Fruit fly (Drosophila melanogaster) whole organism, wandering third instar larva: ENCODE results near the gene Cpr67Fa1.

ENCODE experiments used
- Abd-B ChIP-seq: fragments of >200 bp; optimal IDR thresholded peaks from 2 replicates; lab custom pipeline; 2017; ENCODE audit warnings: missing biosample characterization, missing genetic modification characterization
- CG32264 ChIP-seq: fragments of 200-800 bp; sonication (Bioruptor generic); optimal IDR thresholded peaks from 2 replicates; lab custom pipeline; 2016; ENCODE audit warnings: missing biosample characterization, missing genetic modification characterization
- CG9705 ChIP-seq: fragments of 200-800 bp; sonication (Bioruptor generic); optimal IDR thresholded peaks from 2 replicates; lab custom pipeline; 2018; ENCODE audit warnings: missing biosample characterization, mild to moderate bottlenecking, missing genetic modification characterization
- CrebA ChIP-seq: fragments of 200-800 bp; sonication (Bioruptor generic); optimal IDR thresholded peaks from 2 replicates; lab custom pipeline; 2016; ENCODE audit warnings: missing biosample characterization, mild to moderate bottlenecking, missing genetic modification characterization, borderline replicate concordance
- Dfd ChIP-seq: fragments of >200 bp; optimal IDR thresholded peaks from 2 replicates; lab custom pipeline; 2017; ENCODE audit warnings: missing biosample characterization, missing genetic modification characterization
- Dif ChIP-seq: fragments of 200-275, 200-300 bp; sonication (Bioruptor generic); optimal IDR thresholded peaks from 2 replicates; lab custom pipeline; 2018; ENCODE audit warnings: missing biosample characterization, missing genetic modification characterization; ENCODE audit not compliant: partially characterized antibody
- GATAd ChIP-seq: sonication (Bioruptor generic); optimal IDR thresholded peaks from 2 replicates; lab custom pipeline; 2016; ENCODE audit warnings: missing biosample characterization, missing genetic modification characterization
- HLH106 ChIP-seq: fragments of 200-800 bp; optimal IDR thresholded peaks from 3 replicates; lab custom pipeline; 2019; ENCODE audit warnings: missing biosample characterization, mild to moderate bottlenecking, missing genetic modification characterization, moderate library complexity
- Hnf4 ChIP-seq: fragments of 200-800 bp; sonication (Bioruptor generic); optimal IDR thresholded peaks from 2 replicates; lab custom pipeline; 2016; ENCODE audit warnings: missing biosample characterization, mild to moderate bottlenecking, missing genetic modification characterization
- Hr78 ChIP-seq: fragments of >200 bp; optimal IDR thresholded peaks from 2 replicates; lab custom pipeline; 2017; ENCODE audit warnings: missing biosample characterization, missing genetic modification characterization
- Hr83 ChIP-seq: fragments of 200-300 bp; sonication (Bioruptor generic); optimal IDR thresholded peaks from 2 replicates; lab custom pipeline; 2016; ENCODE audit warnings: missing biosample characterization, mild to moderate bottlenecking, missing genetic modification characterization, moderate library complexity; ENCODE audit not compliant: poor library complexity, severe bottlenecking
- Jra ChIP-seq: sonication (Bioruptor generic); optimal IDR thresholded peaks from 2 replicates; lab custom pipeline; 2016; ENCODE audit warnings: missing biosample characterization, missing genetic modification characterization
- Mio ChIP-seq: sonication (Bioruptor generic); optimal IDR thresholded peaks from 2 replicates; lab custom pipeline; 2016; ENCODE audit warnings: missing biosample characterization, missing genetic modification characterization
- Myc ChIP-seq: fragments of >200 bp; optimal IDR thresholded peaks from 2 replicates; lab custom pipeline; 2017
- N ChIP-seq: fragments of >200 bp; optimal IDR thresholded peaks from 2 replicates; lab custom pipeline; 2018; ENCODE audit warnings: missing biosample characterization, missing external identifiers, missing genetic modification characterization
- OdsH ChIP-seq: fragments of 200-800 bp; sonication (Bioruptor generic); optimal IDR thresholded peaks from 2 replicates; lab custom pipeline; 2016; ENCODE audit warnings: missing biosample characterization, mild to moderate bottlenecking, missing genetic modification characterization
- Rel ChIP-seq, 2 experiments: fragments of 200-800 bp; sonication (Bioruptor generic) in 1 of 2; optimal IDR thresholded peaks; 2 replicates in 1 of 2; 3 replicates in 1 of 2; lab custom pipeline; 2016 to 2019; ENCODE audit warnings: mild to moderate bottlenecking in 2 of 2, missing biosample characterization in 2 of 2, missing genetic modification characterization in 2 of 2, moderate library complexity in 1 of 2
- Sp1 ChIP-seq: fragments of 200-800 bp; sonication (Bioruptor generic); optimal IDR thresholded peaks from 3 replicates; lab custom pipeline; 2019; ENCODE audit warnings: missing biosample characterization, mild to moderate bottlenecking, missing genetic modification characterization, moderate library complexity
- Vsx2 ChIP-seq: fragments of 200-300, 225-300 bp; sonication (Bioruptor generic); optimal IDR thresholded peaks from 2 replicates; lab custom pipeline; 2018; ENCODE audit warnings: missing biosample characterization, missing genetic modification characterization; ENCODE audit not compliant: partially characterized antibody
- br ChIP-seq: fragments of 200-800 bp; sonication (Bioruptor generic); optimal IDR thresholded peaks from 2 replicates; lab custom pipeline; 2016; ENCODE audit warnings: missing biosample characterization, missing genetic modification characterization
- brk ChIP-seq: fragments of 200-800 bp; sonication (Bioruptor generic); optimal IDR thresholded peaks from 2 replicates; lab custom pipeline; 2016; ENCODE audit warnings: missing biosample characterization, mild to moderate bottlenecking, missing genetic modification characterization
- dl ChIP-seq, 2 experiments: fragments of 175-275, 200-275 bp in 1 of 2; fragments of 200-275 bp in 1 of 2; sonication (Bioruptor generic); optimal IDR thresholded peaks; lab custom pipeline; 2018; ENCODE audit warnings: mild to moderate bottlenecking in 2 of 2, missing biosample characterization in 2 of 2, missing genetic modification characterization in 2 of 2, moderate library complexity in 2 of 2; ENCODE audit not compliant: partially characterized antibody in 2 of 2, insufficient read depth in 1 of 2
- dmrt93B ChIP-seq: fragments of 200-800 bp; sonication (Bioruptor generic); optimal IDR thresholded peaks from 2 replicates; lab custom pipeline; 2018; ENCODE audit warnings: missing biosample characterization, mild to moderate bottlenecking, missing genetic modification characterization
- dsf ChIP-seq: sonication (Bioruptor generic); optimal IDR thresholded peaks from 2 replicates; lab custom pipeline; 2016; ENCODE audit warnings: missing biosample characterization, missing genetic modification characterization, borderline replicate concordance
- ey ChIP-seq: fragments of 200-800 bp; sonication (Bioruptor generic); optimal IDR thresholded peaks from 2 replicates; lab custom pipeline; 2016; ENCODE audit warnings: missing biosample characterization, missing genetic modification characterization
- foxo ChIP-seq, 2 experiments: fragments of 200-800 bp; sonication (Bioruptor generic); optimal IDR thresholded peaks; 2 replicates in 1 of 2; 3 replicates in 1 of 2; lab custom pipeline; 2016 to 2017; ENCODE audit warnings: missing biosample characterization in 2 of 2, missing genetic modification characterization in 2 of 2
- fru ChIP-seq: fragments of 200-800 bp; sonication (Bioruptor generic); optimal IDR thresholded peaks from 3 replicates; lab custom pipeline; 2016; ENCODE audit warnings: missing biosample characterization, mild to moderate bottlenecking, missing genetic modification characterization
- h ChIP-seq: fragments of 200-800 bp; sonication (Bioruptor generic); optimal IDR thresholded peaks from 3 replicates; lab custom pipeline; 2016; ENCODE audit warnings: missing biosample characterization, mild to moderate bottlenecking, missing genetic modification characterization
- jim ChIP-seq: fragments of 175-275, 200-325 bp; sonication (Bioruptor generic); optimal IDR thresholded peaks from 2 replicates; lab custom pipeline; 2016; ENCODE audit warnings: missing biosample characterization, mild to moderate bottlenecking, missing genetic modification characterization
- lola ChIP-seq: fragments of >200 bp; optimal IDR thresholded peaks from 2 replicates; lab custom pipeline; 2017; ENCODE audit warnings: missing biosample characterization, missing genetic modification characterization
- pan ChIP-seq: fragments of >200 bp; optimal IDR thresholded peaks from 2 replicates; lab custom pipeline; 2017
- psq ChIP-seq: fragments of 200-800 bp; sonication (Bioruptor generic); optimal IDR thresholded peaks from 3 replicates; lab custom pipeline; 2017; ENCODE audit warnings: missing biosample characterization, mild to moderate bottlenecking, missing genetic modification characterization, moderate library complexity
- rgr ChIP-seq: fragments of 200-800 bp; sonication (Bioruptor generic); optimal IDR thresholded peaks from 3 replicates; lab custom pipeline; 2016; ENCODE audit warnings: missing biosample characterization, mild to moderate bottlenecking, missing genetic modification characterization
- sage ChIP-seq: fragments of 200-800 bp; sonication (Bioruptor generic); optimal IDR thresholded peaks from 2 replicates; lab custom pipeline; 2016; ENCODE audit warnings: missing biosample characterization, mild to moderate bottlenecking, missing genetic modification characterization
- sv ChIP-seq: fragments of 200-800 bp; sonication (Bioruptor generic); optimal IDR thresholded peaks from 3 replicates; lab custom pipeline; 2016; ENCODE audit warnings: missing biosample characterization, missing genetic modification characterization
- tai ChIP-seq: sonication (Bioruptor generic); optimal IDR thresholded peaks from 2 replicates; lab custom pipeline; 2016; ENCODE audit warnings: missing biosample characterization, missing genetic modification characterization
- usp ChIP-seq: fragments of >200 bp; optimal IDR thresholded peaks from 2 replicates; lab custom pipeline; 2017; ENCODE audit warnings: missing biosample characterization, missing genetic modification characterization
- woc ChIP-seq: sonication (Bioruptor generic); optimal IDR thresholded peaks from 2 replicates; lab custom pipeline; 2016; ENCODE audit warnings: missing biosample characterization, mild to moderate bottlenecking, missing genetic modification characterization

Cpr67Fa1 gene

dm6 chr3L:10852347-10853130, 37.3 kb upstream of the Cpr67Fa1 start:
- TF ChIP-seq dsf (GFP tag; lab: Kevin White, UChicago) (no peak), brk (GFP tag; lab: Kevin White, UChicago) (peak; percentile 33), CG9705 (GFP tag; lab: Kevin White, UChicago) (peak; percentile 4), OdsH (GFP tag; lab: Kevin White, UChicago) (peak; percentile 58), br (GFP tag; lab: Kevin White, UChicago) (peak; percentile 72), Hr83 (GFP tag; lab: Kevin White, UChicago) (peak; percentile 81), CrebA (peak; percentile 93), dl (GFP tag; optimal IDR thresholded peaks at IDR 0.05; lab: Kevin White, UChicago; ENCODE audit: insufficient read depth in 1 of 2, partially characterized antibody in 2 of 2) (peak in 1 of 2 experiments; percentile 45), lola (GFP tag; lab: Kevin White, UChicago) (no peak), GATAd (no peak), HLH106 (tag; lab: Kevin White, UChicago) (peak; percentile 11), woc (peak; percentile 8), CG32264 (GFP tag; lab: Kevin White, UChicago) (peak; percentile 75), foxo (GFP tag; optimal IDR thresholded peaks at IDR 0.05; lab: Kevin White, UChicago) (peak; percentile 51 to 85), Hr78 (GFP tag; lab: Kevin White, UChicago) (no peak), Myc (no peak), Dif (GFP tag; lab: Kevin White, UChicago) (peak; percentile 75), rgr (peak; percentile 21), h (GFP tag; lab: Kevin White, UChicago) (no peak), Dfd (GFP tag; lab: Kevin White, UChicago) (no peak), Rel (GFP tag; optimal IDR thresholded peaks at IDR 0.05; lab: Kevin White, UChicago) (peak; percentile 93), Rel (tag; optimal IDR thresholded peaks at IDR 0.05; lab: Kevin White, UChicago) (peak; percentile 58), tai (GFP tag; lab: Kevin White, UChicago) (no peak), N (GFP tag; lab: Kevin White, UChicago) (no peak), fru (GFP tag; lab: Kevin White, UChicago) (peak; percentile 78), jim (GFP tag; lab: Kevin White, UChicago) (peak; percentile 72), sv (GFP tag; lab: Kevin White, UChicago) (no peak), pan (no peak), Jra (GFP tag; lab: Kevin White, UChicago) (peak; percentile 24), Sp1 (GFP tag; lab: Kevin White, UChicago) (peak; percentile 91), ey (GFP tag; lab: Kevin White, UChicago) (peak; percentile 36), psq (GFP tag; lab: Kevin White, UChicago) (peak; percentile 90), Vsx2 (GFP tag; lab: Kevin White, UChicago) (peak; percentile 49), sage (GFP tag; lab: Kevin White, UChicago) (peak; percentile 74), usp (no peak), Mio (no peak), Abd-B (no peak), dmrt93B (GFP tag; lab: Kevin White, UChicago) (peak; percentile 14), Hnf4 (GFP tag; lab: Kevin White, UChicago) (peak; percentile 46)

dm6 chr3L:10853131-10853471, 36.7 kb upstream of the Cpr67Fa1 start:
- no peak for TF ChIP-seq Hnf4 (GFP tag; lab: Kevin White, UChicago)
- TF ChIP-seq HLH106 (tag; lab: Kevin White, UChicago), result no peak
- no peak for TF ChIP-seq GATAd
- no peak for TF ChIP-seq Abd-B
- peak; percentile 79 for TF ChIP-seq Dfd (GFP tag; lab: Kevin White, UChicago)
- no peak for TF ChIP-seq Rel (GFP tag; optimal IDR thresholded peaks at IDR 0.05; lab: Kevin White, UChicago)
- TF ChIP-seq Rel (tag; optimal IDR thresholded peaks at IDR 0.05; lab: Kevin White, UChicago), result no peak
- no peak for TF ChIP-seq Myc
- TF ChIP-seq Sp1 (GFP tag; lab: Kevin White, UChicago), result peak; percentile 23
- TF ChIP-seq woc, result no peak
- no peak for TF ChIP-seq Mio
- no peak for TF ChIP-seq tai (GFP tag; lab: Kevin White, UChicago)
- no peak for TF ChIP-seq h (GFP tag; lab: Kevin White, UChicago)
- TF ChIP-seq Dif (GFP tag; lab: Kevin White, UChicago), result no peak
- TF ChIP-seq lola (GFP tag; lab: Kevin White, UChicago), result no peak
- no peak for TF ChIP-seq OdsH (GFP tag; lab: Kevin White, UChicago)
- TF ChIP-seq CG9705 (GFP tag; lab: Kevin White, UChicago), result no peak
- TF ChIP-seq psq (GFP tag; lab: Kevin White, UChicago), result peak; percentile 75
- no peak for TF ChIP-seq usp
- no peak for TF ChIP-seq br (GFP tag; lab: Kevin White, UChicago)
- no peak for TF ChIP-seq dl (GFP tag; optimal IDR thresholded peaks at IDR 0.05; lab: Kevin White, UChicago; ENCODE audit: insufficient read depth in 1 of 2, partially characterized antibody in 2 of 2)
